Worm (Caenorhabditis elegans) whole organism, early embryonic: ENCODE measurements around the gene M28.10.

Source experiments
- B0310.2 ChIP-seq: sonication (generic microtip); optimal IDR thresholded peaks from 2 replicates; lab custom pipeline; 2016; ENCODE audit warnings: mild to moderate bottlenecking, missing genetic modification characterization, missing compliant biosample characterization
- F13C5.2 ChIP-seq: sonication (generic microtip); optimal IDR thresholded peaks from 2 replicates; lab custom pipeline; 2017; ENCODE audit warnings: mild to moderate bottlenecking, missing genetic modification characterization, inconsistent platforms, missing compliant biosample characterization
- aly-1 ChIP-seq: sonication (generic microtip); optimal IDR thresholded peaks from 2 replicates; lab custom pipeline; 2016; ENCODE audit warnings: missing genetic modification characterization, missing compliant biosample characterization
- ama-1 ChIP-seq: fragments of 150-350 bp; optimal IDR thresholded peaks from 2 replicates; lab custom pipeline; 2014
- ceh-13 ChIP-seq: fragments of 200-800 bp; sonication (Bioruptor generic); optimal IDR thresholded peaks from 2 replicates; lab custom pipeline; 2018; ENCODE audit warnings: mild to moderate bottlenecking, missing genetic modification characterization, missing compliant biosample characterization
- ceh-36 ChIP-seq: sonication (generic microtip); optimal IDR thresholded peaks from 2 replicates; lab custom pipeline; 2016; ENCODE audit warnings: missing genetic modification characterization, inconsistent platforms, missing compliant biosample characterization
- ets-7 ChIP-seq: sonication (generic microtip); optimal IDR thresholded peaks from 2 replicates; lab custom pipeline; 2016; ENCODE audit warnings: missing genotype, missing genetic modification characterization, missing compliant biosample characterization
- flt-1 ChIP-seq: fragments of 200-800 bp; sonication (Bioruptor generic); IDR thresholded peaks from 2 replicates; pipeline ENCODE4 v1.3.6; 2022; ENCODE audit warnings: missing genetic modification characterization, missing compliant biosample characterization
- hmbx-1 ChIP-seq: sonication (generic microtip); optimal IDR thresholded peaks from 2 replicates; lab custom pipeline; 2016; ENCODE audit warnings: mild to moderate bottlenecking, missing genetic modification characterization, missing compliant biosample characterization
- hmg-4 ChIP-seq: fragments of 200-800 bp; sonication (Bioruptor generic); optimal IDR thresholded peaks from 2 replicates; lab custom pipeline; 2018; ENCODE audit warnings: mild to moderate bottlenecking, missing genetic modification characterization, missing compliant biosample characterization
- hnd-1 ChIP-seq: sonication (generic microtip); optimal IDR thresholded peaks from 2 replicates; lab custom pipeline; 2016; ENCODE audit warnings: missing genetic modification characterization, missing compliant biosample characterization
- pes-1 ChIP-seq: fragments of 200-800 bp; sonication (Bioruptor generic); IDR thresholded peaks from 2 replicates; pipeline ENCODE4 v1.3.6; 2022; ENCODE audit warnings: missing genetic modification reagents, missing genetic modification characterization, missing compliant biosample characterization
- scrt-1 ChIP-seq: fragments of 200-800 bp; sonication (Bioruptor generic); IDR thresholded peaks from 2 replicates; pipeline ENCODE4 v1.3.6; 2022; ENCODE audit warnings: missing genetic modification characterization, missing compliant biosample characterization
- sea-1 ChIP-seq: fragments of 200-800 bp; sonication (Bioruptor generic); conservative IDR thresholded peaks from 2 replicates; pipeline ENCODE4 v1.3.6; 2022; ENCODE audit warnings: missing genetic modification characterization, missing compliant biosample characterization
- tbx-11 ChIP-seq: fragments of 200-800 bp; sonication (Bioruptor generic); IDR thresholded peaks from 2 replicates; pipeline ENCODE4 v1.3.6; 2022; ENCODE audit warnings: missing genetic modification characterization, missing compliant biosample characterization
- tbx-37 ChIP-seq: fragments of 200-800 bp; sonication (Bioruptor generic); conservative IDR thresholded peaks from 2 replicates; pipeline ENCODE4 v1.3.6; 2022; ENCODE audit warnings: missing genetic modification reagents, missing genetic modification characterization, missing compliant biosample characterization
- tra-4 ChIP-seq: sonication (generic microtip); optimal IDR thresholded peaks from 2 replicates; lab custom pipeline; 2017; ENCODE audit warnings: missing genetic modification characterization, missing compliant biosample characterization

The M28.10 gene

ce11 chrII:10643403-10643802 is 3.9 kb upstream of the M28.10 start, which contains the start of gene M28.4:
M28.4 (plus strand) TSS chrII:10643703.
- no peak for TF ChIP-seq hmbx-1 (tag; lab: Kevin White, UChicago)
- TF ChIP-seq ama-1 (lab: Kevin White, UChicago) = no peak
- TF ChIP-seq scrt-1 (GFP tag; lab: Robert Waterston, UW) = no peak
- TF ChIP-seq tra-4 (tag; lab: Kevin White, UChicago) = no peak
- no peak for TF ChIP-seq hmg-4
- TF ChIP-seq ets-7 (tag; lab: Kevin White, UChicago) = no peak
- TF ChIP-seq hnd-1 (tag; lab: Kevin White, UChicago) = no peak
- TF ChIP-seq F13C5.2 (tag; lab: Kevin White, UChicago) = no peak
- no peak for TF ChIP-seq pes-1 (GFP tag; lab: Robert Waterston, UW)
- no peak for TF ChIP-seq ceh-13 (GFP tag; lab: Kevin White, UChicago)
- no peak for TF ChIP-seq aly-1
- TF ChIP-seq sea-1 = no peak
- TF ChIP-seq B0310.2 = no peak
- no peak for TF ChIP-seq tbx-37 (GFP tag; lab: Robert Waterston, UW)

ce11 chrII:10652112-10652511 is 4.8 kb downstream of the M28.10 start, which contains the start of gene nphp-1:
nphp-1 (minus strand) TSS chrII:10652256.
- TF ChIP-seq ceh-36 (tag; lab: Kevin White, UChicago) (no peak), pes-1 (GFP tag; lab: Robert Waterston, UW) (no peak), ceh-13 (GFP tag; lab: Kevin White, UChicago) (no peak), ets-7 (tag; lab: Kevin White, UChicago) (no peak), scrt-1 (GFP tag; lab: Robert Waterston, UW) (no peak), tbx-11 (GFP tag; lab: Robert Waterston, UW) (no peak), tra-4 (tag; lab: Kevin White, UChicago) (no peak), B0310.2 (no peak), hmg-4 (no peak), aly-1 (no peak), tbx-37 (GFP tag; lab: Robert Waterston, UW) (no peak), ama-1 (lab: Kevin White, UChicago) (no peak), hnd-1 (tag; lab: Kevin White, UChicago) (no peak), sea-1 (no peak), F13C5.2 (tag; lab: Kevin White, UChicago) (no peak), hmbx-1 (tag; lab: Kevin White, UChicago) (no peak)

ce11 chrII:10653559-10653958 is 6.2 kb downstream of the M28.10 start:
- TF ChIP-seq hmbx-1 (tag; lab: Kevin White, UChicago) (no peak), hnd-1 (tag; lab: Kevin White, UChicago) (no peak), B0310.2 (no peak), sea-1 (no peak)

ce11 chrII:10654435-10654834 is 7.1 kb downstream of the M28.10 start:
- TF ChIP-seq F13C5.2 (tag; lab: Kevin White, UChicago) (no peak), hmbx-1 (tag; lab: Kevin White, UChicago) (no peak), ets-7 (tag; lab: Kevin White, UChicago) (no peak), tra-4 (tag; lab: Kevin White, UChicago) (no peak), hmg-4 (no peak), aly-1 (no peak), B0310.2 (no peak), scrt-1 (GFP tag; lab: Robert Waterston, UW) (no peak), tbx-37 (GFP tag; lab: Robert Waterston, UW) (no peak), flt-1 (GFP tag; lab: Robert Waterston, UW) (no peak), ama-1 (lab: Kevin White, UChicago) (no peak), ceh-36 (tag; lab: Kevin White, UChicago) (no peak)

DNA sequence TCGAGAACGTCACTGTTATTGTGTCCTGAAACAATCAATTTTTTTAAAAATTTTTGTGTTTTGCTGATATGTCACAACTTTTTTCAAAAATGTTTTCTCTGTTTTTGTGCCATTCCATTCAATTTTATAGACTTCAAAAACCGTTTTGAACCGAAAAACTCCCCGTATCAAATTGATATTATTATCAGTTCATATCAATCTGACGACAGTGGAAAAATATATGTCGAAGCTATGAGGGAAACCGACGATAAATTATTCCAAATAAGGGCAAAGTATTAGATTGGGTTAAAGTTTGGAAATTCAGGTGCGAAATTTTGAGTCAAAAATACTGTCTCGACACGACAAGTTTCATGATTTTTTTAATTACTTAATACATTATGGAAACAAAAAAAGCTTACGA is 9.1 kb downstream of the M28.10 start:
- TF ChIP-seq scrt-1 (GFP tag; lab: Robert Waterston, UW) (no peak), hnd-1 (tag; lab: Kevin White, UChicago) (no peak), B0310.2 (no peak), sea-1 (no peak), hmg-4 (no peak), ama-1 (lab: Kevin White, UChicago) (no peak), ceh-13 (GFP tag; lab: Kevin White, UChicago) (no peak)

ce11 chrII:10657632-10658108 is 10.4 kb downstream of the M28.10 start, which contains the start of gene lact-3:
lact-3 (minus strand) TSS chrII:10657682.
- TF ChIP-seq tbx-37 (GFP tag; lab: Robert Waterston, UW) (no peak), sea-1 (0 out of 2 replicates have a peak, but pooled peaks have one; percentile 9)

DNA sequence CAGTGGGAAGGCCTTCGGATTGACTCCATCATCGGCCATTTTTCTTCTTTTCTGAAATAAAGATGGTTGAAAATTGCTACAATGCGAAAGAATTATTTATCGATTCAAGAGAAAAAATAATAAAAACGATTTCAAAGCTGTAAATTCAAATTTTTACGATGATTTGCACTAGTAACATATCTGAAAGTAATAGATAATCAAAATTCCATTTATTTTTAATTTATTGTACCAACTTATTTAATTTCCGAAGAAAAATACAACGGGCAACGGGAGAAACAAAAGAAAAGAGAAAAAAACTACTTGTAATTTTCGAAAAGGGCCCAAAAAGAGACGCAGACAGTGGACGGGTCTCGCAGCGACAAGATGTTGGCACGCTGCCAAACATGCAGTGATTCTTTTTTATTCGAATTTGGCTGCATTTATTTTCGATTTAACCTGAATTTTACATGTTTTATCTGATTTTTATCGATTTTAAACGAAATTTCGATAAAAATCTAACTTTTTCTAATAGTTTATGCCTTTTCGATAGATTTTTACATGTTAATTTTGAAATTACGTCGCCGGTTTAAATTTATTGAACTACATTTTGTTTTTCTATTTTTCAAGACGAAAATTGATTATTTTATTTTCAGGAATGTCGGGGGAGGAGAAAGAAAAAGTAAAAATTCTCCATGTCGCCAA is 11.4 kb downstream of the M28.10 start, which contains the start of the genes snu-13 and rsp-7:
Gene snu-13 (minus strand): TSS at position 51 of the 681 bp plus-strand sequence.
Gene rsp-7 (plus strand): TSS at position 631 of the 681 bp plus-strand sequence.
- no peak for TF ChIP-seq flt-1 (GFP tag; lab: Robert Waterston, UW)
- TF ChIP-seq hmbx-1 (tag; lab: Kevin White, UChicago) = no peak
- no peak for TF ChIP-seq tra-4 (tag; lab: Kevin White, UChicago)
- no peak for TF ChIP-seq hnd-1 (tag; lab: Kevin White, UChicago)

DNA sequence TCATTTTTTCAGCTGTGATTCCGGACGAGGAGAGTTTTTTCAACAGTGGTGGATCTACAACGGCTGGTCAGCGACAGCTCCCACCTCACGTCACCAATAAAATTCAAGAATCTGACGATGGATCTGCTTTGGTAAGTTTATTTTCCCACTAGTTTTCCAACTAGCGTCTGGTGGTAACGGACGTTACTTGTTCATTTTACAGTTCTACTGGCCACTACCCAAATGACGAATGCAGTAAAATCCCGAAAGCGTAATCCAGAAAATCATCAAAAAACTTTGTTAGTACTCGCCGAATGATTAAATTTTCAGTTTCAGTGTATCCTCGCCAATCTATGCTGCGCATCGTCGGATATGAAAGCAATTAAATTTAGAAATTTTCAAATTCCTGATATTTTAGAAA is 12.3 kb downstream of the M28.10 start:
- TF ChIP-seq hmg-4 = no peak
- TF ChIP-seq aly-1 = no peak
- TF ChIP-seq ceh-36 (tag; lab: Kevin White, UChicago) = no peak
- no peak for TF ChIP-seq ama-1 (lab: Kevin White, UChicago)
